Worm (Caenorhabditis elegans) whole organism, L2 larva: Measurements from ENCODE around the gene nhr-45.

ENCODE experiments used
- F13H6.1 ChIP-seq: sonication (generic microtip); optimal IDR thresholded peaks from 2 replicates; lab custom pipeline; 2016; ENCODE audit warnings: missing genetic modification characterization, missing compliant biosample characterization
- aly-2 ChIP-seq: fragments of 150-350 bp; optimal IDR thresholded peaks from 2 replicates; lab custom pipeline; 2014; ENCODE audit warnings: missing biosample characterization, missing genetic modification characterization
- blmp-1 ChIP-seq: sonication (generic microtip); optimal IDR thresholded peaks from 2 replicates; lab custom pipeline; 2017; ENCODE audit warnings: missing genetic modification characterization, mild to moderate bottlenecking, missing compliant biosample characterization, antibody characterized with exemption, moderate library complexity; ENCODE audit not compliant: insufficient read depth
- elt-3 ChIP-seq: sonication (generic microtip); optimal IDR thresholded peaks from 2 replicates; lab custom pipeline; 2017; ENCODE audit warnings: missing biosample characterization, missing genetic modification characterization
- fos-1 ChIP-seq: fragments of 150-350 bp; optimal IDR thresholded peaks from 2 replicates; lab custom pipeline; 2014; ENCODE audit warnings: missing biosample characterization, missing genetic modification characterization
- lin-39 ChIP-seq: fragments of 150-350 bp; optimal IDR thresholded peaks from 2 replicates; lab custom pipeline; 2014; ENCODE audit warnings: missing biosample characterization, missing genetic modification reagents, missing genetic modification characterization
- nhr-12 ChIP-seq: fragments of 150-350 bp; optimal IDR thresholded peaks from 2 replicates; lab custom pipeline; 2014; ENCODE audit warnings: missing biosample characterization, missing genetic modification characterization
- nhr-77 ChIP-seq: fragments of 150-350 bp; optimal IDR thresholded peaks from 2 replicates; lab custom pipeline; 2014; ENCODE audit warnings: missing biosample characterization, missing genetic modification characterization
- unc-62 ChIP-seq: fragments of 150-350 bp; optimal IDR thresholded peaks from 2 replicates; lab custom pipeline; 2014; ENCODE audit warnings: missing biosample characterization, missing genetic modification reagents, missing genetic modification characterization
- ztf-11 ChIP-seq: sonication (generic microtip); optimal IDR thresholded peaks from 2 replicates; lab custom pipeline; 2017; ENCODE audit warnings: missing biosample characterization, missing genetic modification characterization
- ztf-4 ChIP-seq: fragments of 150-350 bp; optimal IDR thresholded peaks from 2 replicates; lab custom pipeline; 2014; ENCODE audit warnings: missing biosample characterization, missing genetic modification characterization

DNA sequence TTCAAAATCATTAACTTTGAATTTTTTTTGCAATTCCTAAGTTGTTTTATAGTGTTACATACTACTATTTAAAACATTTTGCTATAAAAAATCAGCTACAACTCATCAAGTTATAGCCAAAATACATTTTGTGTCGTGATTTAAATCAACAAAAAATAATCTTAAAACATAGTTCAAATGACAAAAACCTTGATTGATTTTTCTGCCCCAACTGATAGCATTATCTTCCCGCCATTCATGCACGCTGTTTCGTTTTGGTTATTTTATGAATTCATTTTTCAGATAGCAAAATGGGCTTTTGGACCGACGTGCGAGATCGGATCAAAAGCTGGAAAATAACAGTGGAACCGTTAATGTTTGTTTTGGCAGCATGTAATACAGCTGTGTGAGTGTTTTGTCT is 28.0 kb downstream of the nhr-45 start, which contains the start of gene slcr-46.1:
- no peak for TF ChIP-seq blmp-1 (tag; lab: Kevin White, UChicago)
- peak; percentile 68 for TF ChIP-seq fos-1 (tag; lab: Kevin White, UChicago)
- no peak for TF ChIP-seq F13H6.1 (tag; lab: Kevin White, UChicago)
- TF ChIP-seq unc-62 (GFP tag; lab: Kevin White, UChicago): no peak
- no peak for TF ChIP-seq ztf-11 (tag; lab: Kevin White, UChicago)
- no peak for TF ChIP-seq aly-2 (tag; lab: Kevin White, UChicago)
- no peak for TF ChIP-seq lin-39 (tag; lab: Kevin White, UChicago)
- no peak for TF ChIP-seq ztf-4 (tag; lab: Kevin White, UChicago)
- TF ChIP-seq nhr-12: no peak
- no peak for TF ChIP-seq nhr-77 (tag; lab: Kevin White, UChicago)
- TF ChIP-seq elt-3 (tag; lab: Kevin White, UChicago): no peak
